Worm (Caenorhabditis elegans): Measurements from ENCODE around the gene npr-2.

DNA sequence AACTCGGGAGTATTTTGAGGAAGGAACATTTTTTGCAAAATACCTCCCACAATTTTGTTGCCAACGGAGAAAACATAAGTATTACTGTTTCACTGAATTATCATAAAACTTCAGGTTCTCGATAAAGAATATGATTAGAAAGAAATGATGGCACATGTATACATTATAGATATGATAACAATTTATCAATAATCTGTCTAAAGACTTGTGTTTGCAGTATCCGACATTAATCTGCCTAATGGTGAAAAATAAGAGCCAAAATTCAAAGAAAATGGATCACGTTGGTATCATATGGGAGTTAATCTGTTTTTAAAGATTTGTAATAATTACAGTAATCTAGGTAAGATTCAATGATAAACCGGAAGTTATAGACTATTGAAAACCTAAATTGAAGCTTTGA, 59.3 kb downstream of the npr-2 start:
- TF ChIP-seq ama-1 (optimal IDR thresholded peaks at IDR 0.05) (no peak), sea-1 (GFP tag; conservative IDR thresholded peaks at IDR 0.05) (no peak), hmg-4 (GFP tag; optimal IDR thresholded peaks at IDR 0.05) (no peak), ceh-36 (tag; optimal IDR thresholded peaks at IDR 0.05) (no peak), flt-1 (GFP tag; IDR thresholded peaks at IDR 0.05) (no peak), hnd-1 (tag; optimal IDR thresholded peaks at IDR 0.05) (no peak), ets-7 (tag; optimal IDR thresholded peaks at IDR 0.05) (no peak), tra-4 (tag; optimal IDR thresholded peaks at IDR 0.05) (no peak), hmbx-1 (tag; optimal IDR thresholded peaks at IDR 0.05) (no peak), aly-1 (tag; optimal IDR thresholded peaks at IDR 0.05) (no peak), tbx-11 (GFP tag; IDR thresholded peaks at IDR 0.05) (no peak), F13C5.2 (tag; optimal IDR thresholded peaks at IDR 0.05) (no peak), B0310.2 (tag; optimal IDR thresholded peaks at IDR 0.05) (no peak), pes-1 (GFP tag; IDR thresholded peaks at IDR 0.05) (no peak)

Data from whole organism, early embryonic.